Worm (Caenorhabditis elegans) whole organism, mixed stage, embryonic: Measurements from ENCODE around the gene srt-39.

Experiments used
- blmp-1 ChIP-seq: fragments of 150-350 bp; optimal IDR thresholded peaks from 2 replicates; lab custom pipeline; 2014; ENCODE audit warnings: missing biosample characterization, missing genetic modification characterization
- elt-3 ChIP-seq: fragments of 150-350 bp; optimal IDR thresholded peaks from 2 replicates; lab custom pipeline; 2014; ENCODE audit warnings: missing biosample characterization, missing genetic modification characterization
- flh-1 ChIP-seq: fragments of 200-800 bp; sonication (Bioruptor generic); optimal IDR thresholded peaks from 2 replicates; lab custom pipeline; 2018; ENCODE audit warnings: mild to moderate bottlenecking, missing genetic modification characterization, moderate library complexity, missing compliant biosample characterization
- mab-5 ChIP-seq: fragments of 150-350 bp; optimal IDR thresholded peaks from 2 replicates; lab custom pipeline; 2014; ENCODE audit warnings: missing biosample characterization, missing genetic modification characterization
- nhr-12 ChIP-seq: fragments of 150-350 bp; optimal IDR thresholded peaks from 2 replicates; lab custom pipeline; 2014; ENCODE audit warnings: missing biosample characterization, missing genetic modification characterization
- nhr-2 ChIP-seq: fragments of 150-350 bp; optimal IDR thresholded peaks from 2 replicates; lab custom pipeline; 2014; ENCODE audit warnings: missing biosample characterization, missing genetic modification characterization
- nhr-28 ChIP-seq: fragments of 150-350 bp; optimal IDR thresholded peaks from 2 replicates; lab custom pipeline; 2014; ENCODE audit warnings: missing biosample characterization, missing genetic modification characterization
- nhr-76 ChIP-seq: sonication (generic microtip); optimal IDR thresholded peaks from 2 replicates; lab custom pipeline; 2017; ENCODE audit warnings: missing biosample characterization, missing genetic modification characterization
- pha-4 ChIP-seq: fragments of 150-350 bp; optimal IDR thresholded peaks from 2 replicates; lab custom pipeline; 2018; ENCODE audit warnings: missing biosample characterization, missing genetic modification reagents, missing genetic modification characterization
- snpc-4 ChIP-seq: fragments of 150-350 bp; optimal IDR thresholded peaks from 2 replicates; lab custom pipeline; 2014; ENCODE audit warnings: missing biosample characterization, missing genetic modification characterization
- unc-62 ChIP-seq: fragments of 150-350 bp; optimal IDR thresholded peaks from 2 replicates; lab custom pipeline; 2014; ENCODE audit warnings: missing biosample characterization, missing genetic modification reagents, missing genetic modification characterization

DNA sequence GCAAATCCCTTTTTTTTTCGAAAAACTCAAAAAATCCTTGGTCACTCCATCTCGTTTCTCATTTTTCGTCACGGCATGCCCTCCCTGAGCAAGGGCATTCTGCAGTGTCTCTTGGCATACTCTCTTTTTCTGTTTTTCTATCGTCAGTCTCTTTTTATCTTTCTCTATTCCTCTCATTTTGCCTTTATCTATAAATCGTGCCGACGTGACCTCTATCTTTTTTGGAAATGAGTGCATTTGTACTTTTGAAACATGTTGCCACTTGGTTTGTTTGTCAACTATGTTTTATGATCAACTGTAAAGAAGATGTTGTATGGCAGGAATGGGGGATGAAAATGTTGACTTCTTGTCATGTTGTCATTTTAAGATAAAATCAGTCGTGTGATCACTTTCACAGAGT, 44.2 kb downstream of the srt-39 start:
- no peak for TF ChIP-seq nhr-12 (tag; lab: Kevin White, UChicago)
- no peak for TF ChIP-seq snpc-4 (tag; lab: Kevin White, UChicago)
- TF ChIP-seq nhr-2 (tag; lab: Kevin White, UChicago) = no peak
- TF ChIP-seq pha-4 (tag; lab: Kevin White, UChicago) = no peak
- TF ChIP-seq unc-62 (GFP tag; lab: Kevin White, UChicago) = no peak
- TF ChIP-seq nhr-28 (tag; lab: Kevin White, UChicago) = no peak
- no peak for TF ChIP-seq flh-1 (GFP tag; lab: Kevin White, UChicago)
- no peak for TF ChIP-seq elt-3 (tag; lab: Kevin White, UChicago)
- no peak for TF ChIP-seq mab-5 (tag; lab: Kevin White, UChicago)
- TF ChIP-seq blmp-1 (tag; lab: Kevin White, UChicago) = no peak
- TF ChIP-seq nhr-76 = no peak
